Fruit fly (Drosophila melanogaster): ENCODE measurements around the gene AlaRS.

The AlaRS gene

dm6 chr2L:8403286-8404270 is 22.0 kb upstream of the AlaRS start, which contains the start of gene emb (continued):
- TF ChIP-seq Sox15 (GFP tag; optimal IDR thresholded peaks at IDR 0.05), result no peak
- no peak for TF ChIP-seq Gug (GFP tag; IDR thresholded peaks at IDR 0.05)
- TF ChIP-seq CG6276 (GFP tag; optimal IDR thresholded peaks at IDR 0.05), result no peak
- TF ChIP-seq vri (GFP tag; optimal IDR thresholded peaks at IDR 0.05), result no peak
- peak; percentile 22 for TF ChIP-seq topi (GFP tag; optimal IDR thresholded peaks at IDR 0.05)
- peak; percentile 57 for TF ChIP-seq esn (GFP tag; optimal IDR thresholded peaks at IDR 0.05)
- peak; percentile 62 for TF ChIP-seq CG15336 (GFP tag; IDR thresholded peaks at IDR 0.05)
- TF ChIP-seq CG1621 (tag; optimal IDR thresholded peaks at IDR 0.05), result no peak
- peak; percentile 83 for TF ChIP-seq Eip78C (GFP tag)
- TF ChIP-seq fkh (GFP tag; optimal IDR thresholded peaks at IDR 0.05), result peak; percentile 99
- TF ChIP-seq svp (GFP tag), result no peak
- no peak for TF ChIP-seq Met (GFP tag; optimal IDR thresholded peaks at IDR 0.05)
- TF ChIP-seq dsx (GFP tag; optimal IDR thresholded peaks at IDR 0.05; ENCODE audit: poor library complexity, severe bottlenecking), result peak; percentile 66
- peak; percentile 79 for TF ChIP-seq CG8119 (GFP tag; IDR thresholded peaks at IDR 0.05)
- no peak for TF ChIP-seq acj6 (GFP tag; optimal IDR thresholded peaks at IDR 0.05)
- no peak for TF ChIP-seq net (GFP tag; optimal IDR thresholded peaks at IDR 0.05)
- TF ChIP-seq dac (GFP tag; optimal IDR thresholded peaks at IDR 0.05), result no peak
- no peak for TF ChIP-seq CG4318 (GFP tag; optimal IDR thresholded peaks at IDR 0.05)
- no peak for TF ChIP-seq CG10669 (GFP tag; optimal IDR thresholded peaks at IDR 0.05)
- no peak for TF ChIP-seq Smox (GFP tag; optimal IDR thresholded peaks at IDR 0.05)
- TF ChIP-seq CG11294 (GFP tag; IDR thresholded peaks at IDR 0.05), result no peak
- TF ChIP-seq CG6808 (GFP tag; optimal IDR thresholded peaks at IDR 0.05), result peak; percentile 76
- peak; percentile 51 for TF ChIP-seq CG3032 (tag; optimal IDR thresholded peaks at IDR 0.05)
- TF ChIP-seq Blimp-1 (GFP tag; optimal IDR thresholded peaks at IDR 0.05), result peak; percentile 11
- TF ChIP-seq spab (GFP tag; optimal IDR thresholded peaks at IDR 0.05), result no peak
- no peak for TF ChIP-seq Hr38 (GFP tag; optimal IDR thresholded peaks at IDR 0.05)
- TF ChIP-seq CG11902 (GFP tag; optimal IDR thresholded peaks at IDR 0.05), result no peak
- TF ChIP-seq cyc (GFP tag; optimal IDR thresholded peaks at IDR 0.05), result peak; percentile 37
- peak; percentile 79 for TF ChIP-seq CG6163 (GFP tag; IDR thresholded peaks at IDR 0.05)
- no peak for TF ChIP-seq CG8319 (GFP tag; optimal IDR thresholded peaks at IDR 0.05)
- TF ChIP-seq CG6854 (GFP tag; optimal IDR thresholded peaks at IDR 0.05), result peak; percentile 69
- TF ChIP-seq OdsH (GFP tag; optimal IDR thresholded peaks at IDR 0.05), result peak; percentile 30
- TF ChIP-seq achi (GFP tag; optimal IDR thresholded peaks at IDR 0.05), result no peak
- TF ChIP-seq CG16779 (tag; optimal IDR thresholded peaks at IDR 0.05), result no peak
- TF ChIP-seq fd85E (GFP tag; optimal IDR thresholded peaks at IDR 0.05), result no peak
- TF ChIP-seq CG8632 (GFP tag; optimal IDR thresholded peaks at IDR 0.05), result no peak

- TF ChIP-seq Blimp-1 (GFP tag; optimal IDR thresholded peaks at IDR 0.05) (no peak), dac (GFP tag; optimal IDR thresholded peaks at IDR 0.05) (no peak), CG10669 (GFP tag; optimal IDR thresholded peaks at IDR 0.05) (no peak)
Measured at dm6 chr2L:8402928-8403285, 21.3 kb upstream of the AlaRS start, which contains the start of gene fy. fy (minus strand) TSS chr2L:8403280.

- TF ChIP-seq fd59A (GFP tag; optimal IDR thresholded peaks at IDR 0.05) (no peak), Sox14 (GFP tag; optimal IDR thresholded peaks at IDR 0.05) (no peak), vri (GFP tag; optimal IDR thresholded peaks at IDR 0.05) (peak; percentile 87), CG8319 (GFP tag; optimal IDR thresholded peaks at IDR 0.05) (no peak)
Measured at dm6 chr2L:8399863-8400598, 18.5 kb upstream of the AlaRS start, which contains the start of gene CG31898. CG31898 (plus strand) TSS chr2L:8400421.
